Worm (Caenorhabditis elegans) whole organism, L1 larva: Measurements from ENCODE around the gene pdzd-8.
A peak's percentile ranks its signal among the peaks of the same experiment; 100 is the strongest.

ENCODE experiments used
- C16A3.4 ChIP-seq: fragments of 150-350 bp; optimal IDR thresholded peaks from 2 replicates; lab custom pipeline; 2014; ENCODE audit warnings: missing biosample characterization, missing genetic modification characterization
- blmp-1 ChIP-seq: fragments of 150-350 bp; optimal IDR thresholded peaks from 2 replicates; lab custom pipeline; 2014; ENCODE audit warnings: missing biosample characterization, missing genetic modification characterization
- ceh-88 ChIP-seq: fragments of 200-800 bp; sonication (Bioruptor generic); IDR thresholded peaks from 2 replicates; pipeline ENCODE4 v1.3.6; 2022; ENCODE audit warnings: missing genetic modification characterization, missing compliant biosample characterization
- dpl-1 ChIP-seq, 3 experiments: fragments of 150-350 bp in 2 of 3; sonication (generic microtip) in 1 of 3; optimal IDR thresholded peaks; 2 replicates each; lab custom pipeline; 2014 to 2017; ENCODE audit warnings: missing biosample characterization in 3 of 3, missing genetic modification characterization in 3 of 3, missing genetic modification reagents in 3 of 3
- efl-1 ChIP-seq, 4 experiments: fragments of 150-350 bp; optimal IDR thresholded peaks in 3 of 4; peaks in 1 of 4; 1 replicate in 1 of 4; 2 replicates in 3 of 4; lab custom pipeline; 2014; ENCODE audit warnings: missing biosample characterization in 2 of 4, missing genetic modification characterization in 2 of 4, missing genetic modification reagents in 2 of 4
- elt-2 ChIP-seq: sonication (generic microtip); optimal IDR thresholded peaks from 2 replicates; lab custom pipeline; 2016; ENCODE audit warnings: missing genetic modification characterization, mild to moderate bottlenecking, inconsistent platforms, missing compliant biosample characterization, missing genetic modification reagents
- elt-3 ChIP-seq, 6 experiments: fragments of 150-350 bp in 1 of 6; sonication (generic microtip); optimal IDR thresholded peaks; 2 replicates each; lab custom pipeline; 2017 to 2018; ENCODE audit warnings: missing biosample characterization in 6 of 6, missing genetic modification characterization in 6 of 6, inconsistent platforms in 1 of 6
- fkh-10 ChIP-seq: sonication (generic microtip); optimal IDR thresholded peaks from 2 replicates; lab custom pipeline; 2017; ENCODE audit warnings: missing biosample characterization, missing genetic modification reagents, missing genetic modification characterization
- grh-1 ChIP-seq: fragments of 200-800 bp; sonication (Bioruptor generic); IDR thresholded peaks from 2 replicates; pipeline ENCODE4 v1.3.6; 2022; ENCODE audit warnings: missing genetic modification reagents, missing genetic modification characterization, missing compliant biosample characterization
- irx-1 ChIP-seq: sonication (generic microtip); optimal IDR thresholded peaks from 2 replicates; lab custom pipeline; 2016; ENCODE audit warnings: missing genetic modification characterization, missing compliant biosample characterization
- jun-1 ChIP-seq: fragments of 150-350 bp; optimal IDR thresholded peaks from 2 replicates; lab custom pipeline; 2014; ENCODE audit warnings: missing biosample characterization, missing genetic modification reagents, missing genetic modification characterization
- lin-13 ChIP-seq: fragments of 150-350 bp; optimal IDR thresholded peaks from 2 replicates; lab custom pipeline; 2014; ENCODE audit warnings: missing biosample characterization, missing genetic modification reagents, missing genetic modification characterization
- lin-14 ChIP-seq: fragments of 200-800 bp; sonication (Bioruptor generic); optimal IDR thresholded peaks from 2 replicates; lab custom pipeline; 2018; ENCODE audit warnings: mild to moderate bottlenecking, missing genetic modification characterization, moderate library complexity, missing compliant biosample characterization
- lin-15B ChIP-seq: fragments of 150-350 bp; sonication (generic microtip); optimal IDR thresholded peaks from 3 replicates; lab custom pipeline; 2014; ENCODE audit warnings: missing biosample characterization, missing genetic modification characterization
- lin-35 ChIP-seq, 2 experiments: fragments of 150-350 bp; optimal IDR thresholded peaks; 2 replicates each; lab custom pipeline; 2014; ENCODE audit warnings: missing biosample characterization in 2 of 2, missing genetic modification characterization in 2 of 2, missing genetic modification reagents in 2 of 2
- lsy-2 ChIP-seq, 2 experiments: fragments of 150-350 bp; optimal IDR thresholded peaks; 2 replicates each; lab custom pipeline; 2014; ENCODE audit warnings: missing biosample characterization in 2 of 2, missing genetic modification characterization in 2 of 2
- mef-2 ChIP-seq: fragments of 150-350 bp; optimal IDR thresholded peaks from 2 replicates; lab custom pipeline; 2014; ENCODE audit warnings: missing biosample characterization, missing genetic modification characterization
- mep-1 ChIP-seq: fragments of 150-350 bp; optimal IDR thresholded peaks from 2 replicates; lab custom pipeline; 2014; ENCODE audit warnings: missing biosample characterization, missing genetic modification characterization
- nhr-11 ChIP-seq: fragments of 150-350 bp; optimal IDR thresholded peaks from 2 replicates; lab custom pipeline; 2014; ENCODE audit warnings: missing biosample characterization, missing genetic modification characterization
- nhr-28 ChIP-seq: fragments of 150-350 bp; optimal IDR thresholded peaks from 2 replicates; lab custom pipeline; 2014; ENCODE audit warnings: missing biosample characterization, missing genetic modification characterization
- nhr-47 ChIP-seq: sonication (generic microtip); optimal IDR thresholded peaks from 2 replicates; lab custom pipeline; 2016; ENCODE audit warnings: mild to moderate bottlenecking, missing genetic modification characterization, moderate library complexity, missing compliant biosample characterization
- nhr-71 ChIP-seq: sonication (generic microtip); optimal IDR thresholded peaks from 2 replicates; lab custom pipeline; 2016; ENCODE audit warnings: mild to moderate bottlenecking, missing genetic modification characterization, moderate library complexity, missing compliant biosample characterization
- nhr-76 ChIP-seq: sonication (generic microtip); optimal IDR thresholded peaks from 2 replicates; lab custom pipeline; 2017; ENCODE audit warnings: missing biosample characterization, missing genetic modification characterization
- nhr-77 ChIP-seq: fragments of 150-350 bp; optimal IDR thresholded peaks from 2 replicates; lab custom pipeline; 2014; ENCODE audit warnings: missing biosample characterization, missing genetic modification characterization
- nhr-84 ChIP-seq: sonication (generic microtip); optimal IDR thresholded peaks from 2 replicates; lab custom pipeline; 2017; ENCODE audit warnings: missing biosample characterization, missing genetic modification characterization
- nhr-85 ChIP-seq: sonication (generic microtip); peaks from one replicate; lab custom pipeline; 2016; ENCODE audit warnings: missing genetic modification characterization, inconsistent platforms, missing compliant biosample characterization
- pag-3 ChIP-seq: sonication (generic microtip); optimal IDR thresholded peaks from 2 replicates; lab custom pipeline; 2017; ENCODE audit warnings: missing genetic modification characterization, mild to moderate bottlenecking, missing compliant biosample characterization, antibody characterized with exemption, borderline replicate concordance; ENCODE audit not compliant: insufficient read depth
- skn-1 ChIP-seq: fragments of 150-350 bp; optimal IDR thresholded peaks from 2 replicates; lab custom pipeline; 2014; ENCODE audit warnings: missing biosample characterization, missing genetic modification characterization
- snu-23 ChIP-seq: sonication (generic microtip); optimal IDR thresholded peaks from 2 replicates; lab custom pipeline; 2016; ENCODE audit warnings: missing genetic modification characterization, missing compliant biosample characterization
- sup-37 ChIP-seq: fragments of 200-800 bp; sonication (Bioruptor generic); optimal IDR thresholded peaks from 2 replicates; lab custom pipeline; 2018; ENCODE audit warnings: mild to moderate bottlenecking, missing genetic modification characterization, missing compliant biosample characterization
- swsn-7 ChIP-seq: sonication (generic microtip); optimal IDR thresholded peaks from 2 replicates; lab custom pipeline; 2016; ENCODE audit warnings: missing genetic modification characterization, missing compliant biosample characterization
- unc-130 ChIP-seq: fragments of 150-350 bp; optimal IDR thresholded peaks from 2 replicates; lab custom pipeline; 2017; ENCODE audit warnings: missing biosample characterization, missing genetic modification characterization, inconsistent platforms
- unc-62 ChIP-seq: fragments of 150-350 bp; optimal IDR thresholded peaks from 2 replicates; lab custom pipeline; 2014; ENCODE audit warnings: missing biosample characterization, missing genetic modification reagents, missing genetic modification characterization
- unc-98 ChIP-seq: fragments of 200-800 bp; sonication (Bioruptor generic); IDR thresholded peaks from 2 replicates; pipeline ENCODE4 v1.3.6; 2022; ENCODE audit warnings: missing genetic modification characterization, missing compliant biosample characterization
- xbp-1 ChIP-seq: sonication (generic microtip); optimal IDR thresholded peaks from 2 replicates; lab custom pipeline; 2016; ENCODE audit warnings: missing genetic modification characterization, missing compliant biosample characterization
- zip-4 ChIP-seq: fragments of 200-800 bp; sonication (Bioruptor generic); optimal IDR thresholded peaks from 2 replicates; lab custom pipeline; 2018; ENCODE audit warnings: mild to moderate bottlenecking, missing genetic modification characterization, moderate library complexity, missing compliant biosample characterization

Gene pdzd-8

ce11 chrIV:8975331-8975625 lies at the start of gene pdzd-8:
pdzd-8 (plus strand) TSS chrIV:8975526.
- no peak for TF ChIP-seq nhr-47 (tag; lab: Kevin White, UChicago)
- TF ChIP-seq lin-13 (GFP tag; lab: Kevin White, UChicago): no peak
- TF ChIP-seq nhr-84 (tag; lab: Kevin White, UChicago): no peak
- no peak for TF ChIP-seq efl-1 (optimal IDR thresholded peaks at IDR 0.05; lab: Kevin White, UChicago)
- TF ChIP-seq efl-1 (GFP tag; optimal IDR thresholded peaks at IDR 0.05 in 1 of 2; lab: Kevin White, UChicago): no peak
- no peak for TF ChIP-seq lin-14 (GFP tag; lab: Kevin White, UChicago)
- no peak for TF ChIP-seq elt-3 (tag; optimal IDR thresholded peaks at IDR 0.05; lab: Kevin White, UChicago)
- TF ChIP-seq nhr-11 (tag; lab: Kevin White, UChicago): no peak
- TF ChIP-seq unc-98 (GFP tag; lab: Robert Waterston, UW): no peak
- no peak for TF ChIP-seq jun-1 (tag; lab: Kevin White, UChicago)
- TF ChIP-seq lsy-2 (tag; optimal IDR thresholded peaks at IDR 0.05; lab: Kevin White, UChicago): no peak
- no peak for TF ChIP-seq zip-4 (GFP tag; lab: Kevin White, UChicago)
- no peak for TF ChIP-seq unc-130 (tag; lab: Kevin White, UChicago)
- no peak for TF ChIP-seq irx-1 (tag; lab: Kevin White, UChicago)

ce11 chrIV:8925990-8926389 lies 49.3 kb upstream of the pdzd-8 start, which contains the start of the genes D1046.2 and cfim-2:
D1046.2 (minus strand) TSS chrIV:8926067.
cfim-2 (plus strand) TSS chrIV:8926324.
- TF ChIP-seq lsy-2 (tag; optimal IDR thresholded peaks at IDR 0.05; lab: Kevin White, UChicago) (peak in 1 of 2 experiments; percentile 64), skn-1 (tag; lab: Kevin White, UChicago) (peak; percentile 3), mep-1 (tag; lab: Kevin White, UChicago) (peak; percentile 41), pag-3 (tag; lab: Kevin White, UChicago) (no peak), snu-23 (GFP tag; lab: Kevin White, UChicago) (peak; percentile 37), fkh-10 (GFP tag; lab: Kevin White, UChicago) (no peak), swsn-7 (tag; lab: Kevin White, UChicago) (peak; percentile 30), unc-130 (tag; lab: Kevin White, UChicago) (peak; percentile 47), lin-15B (tag; lab: Kevin White, UChicago) (peak; percentile 12), lin-35 (GFP tag; optimal IDR thresholded peaks at IDR 0.05; lab: Kevin White, UChicago) (peak in 1 of 2 experiments; percentile 48), mef-2 (no peak), nhr-71 (peak; percentile 39), dpl-1 (GFP tag; optimal IDR thresholded peaks at IDR 0.05; lab: Kevin White, UChicago) (peak; percentile 5 to 33 (median 27)), C16A3.4 (tag; lab: Kevin White, UChicago) (peak; percentile 28), efl-1 (optimal IDR thresholded peaks at IDR 0.05; lab: Kevin White, UChicago) (peak; percentile 4 to 33), efl-1 (GFP tag; optimal IDR thresholded peaks at IDR 0.05 in 1 of 2; lab: Kevin White, UChicago) (peak; percentile 14 to 86), nhr-47 (tag; lab: Kevin White, UChicago) (peak; percentile 30), xbp-1 (tag; lab: Kevin White, UChicago) (peak; percentile 1), lin-14 (GFP tag; lab: Kevin White, UChicago) (peak; percentile 4), nhr-76 (no peak), blmp-1 (tag; lab: Kevin White, UChicago) (peak; percentile 46)

ce11 chrIV:8926511-8926910 lies 48.8 kb upstream of the pdzd-8 start:
- no peak for TF ChIP-seq ceh-88 (GFP tag; lab: Robert Waterston, UW)
- TF ChIP-seq elt-3 (tag; optimal IDR thresholded peaks at IDR 0.05; lab: Kevin White, UChicago): no peak
- no peak for TF ChIP-seq nhr-85 (tag; lab: Kevin White, UChicago)
- TF ChIP-seq grh-1: no peak
- TF ChIP-seq nhr-28 (tag; lab: Kevin White, UChicago): no peak
- no peak for TF ChIP-seq lin-15B (tag; lab: Kevin White, UChicago)
- TF ChIP-seq unc-62 (GFP tag; lab: Kevin White, UChicago): no peak
- TF ChIP-seq nhr-77 (tag; lab: Kevin White, UChicago): no peak
- no peak for TF ChIP-seq dpl-1 (GFP tag; optimal IDR thresholded peaks at IDR 0.05; lab: Kevin White, UChicago)
- no peak for TF ChIP-seq elt-2 (tag; lab: Kevin White, UChicago)
- TF ChIP-seq sup-37: no peak
- TF ChIP-seq unc-130 (tag; lab: Kevin White, UChicago): no peak
